Fruit fly (Drosophila melanogaster) whole organism, pupa: Measurements from ENCODE around the gene CG11454.

Source experiments
- CG10348 ChIP-seq: fragments of 200-800 bp; sonication (Bioruptor generic); IDR thresholded peaks from 2 replicates; pipeline ENCODE4 v1.3.6; 2022; ENCODE audit warnings: missing biosample characterization, missing genetic modification characterization
- CG15710 ChIP-seq: fragments of 200-800 bp; sonication (Bioruptor generic); optimal IDR thresholded peaks from 2 replicates; lab custom pipeline; 2018; ENCODE audit warnings: missing biosample characterization, mild to moderate bottlenecking, missing genetic modification characterization, moderate library complexity
- CG32121 ChIP-seq: fragments of 200-800 bp; sonication (Bioruptor generic); IDR thresholded peaks from 2 replicates; pipeline ENCODE4 v1.3.6; 2022; ENCODE audit warnings: missing biosample characterization, missing genetic modification characterization
- CG4496 ChIP-seq: fragments of 200-800 bp; sonication (Bioruptor generic); IDR thresholded peaks from 3 replicates; pipeline ENCODE4 v1.3.6; 2022; ENCODE audit warnings: missing biosample characterization, missing genetic modification characterization
- CG8159 ChIP-seq: fragments of 200-800 bp; sonication (Bioruptor generic); optimal IDR thresholded peaks from 3 replicates; lab custom pipeline; 2018; ENCODE audit warnings: missing biosample characterization, mild to moderate bottlenecking, missing genetic modification characterization, moderate library complexity
- CG9948 ChIP-seq: fragments of 200-800 bp; sonication (Bioruptor generic); optimal IDR thresholded peaks from 2 replicates; lab custom pipeline; 2018; ENCODE audit warnings: missing biosample characterization, mild to moderate bottlenecking, missing genetic modification characterization, moderate library complexity
- EcR ChIP-seq: fragments of 200-800 bp; sonication (Bioruptor generic); optimal IDR thresholded peaks from 3 replicates; lab custom pipeline; 2019; ENCODE audit warnings: missing biosample characterization, missing genetic modification characterization, mild to moderate bottlenecking, moderate library complexity, missing genetic modification reagents
- Pif1A ChIP-seq: fragments of 200-800 bp; sonication (Bioruptor generic); optimal IDR thresholded peaks from 3 replicates; lab custom pipeline; 2016; ENCODE audit warnings: missing biosample characterization, missing genetic modification characterization
- Snoo ChIP-seq: fragments of 200-800 bp; sonication (Bioruptor generic); optimal IDR thresholded peaks from 3 replicates; lab custom pipeline; 2017; ENCODE audit warnings: missing biosample characterization, mild to moderate bottlenecking, missing genetic modification characterization, inconsistent platforms
- fd96Ca ChIP-seq: fragments of 200-800 bp; sonication (Bioruptor generic); IDR thresholded peaks from 3 replicates; pipeline ENCODE4 v1.3.6; 2022; ENCODE audit warnings: missing biosample characterization, missing genetic modification characterization
- gl ChIP-seq: fragments of 200-800 bp; sonication (Bioruptor generic); optimal IDR thresholded peaks from 2 replicates; lab custom pipeline; 2018; ENCODE audit warnings: missing biosample characterization, mild to moderate bottlenecking, missing genetic modification characterization

dm6 chr2L:139610-140009, 3.5 kb upstream of the CG11454 start:
- TF ChIP-seq Pif1A (GFP tag; lab: Kevin White, UChicago) (no peak), Snoo (tag; lab: Kevin White, UChicago) (no peak), EcR (GFP tag; lab: Kevin White, UChicago) (no peak), CG9948 (tag; lab: Kevin White, UChicago) (no peak), CG8159 (tag; lab: Kevin White, UChicago) (no peak), gl (tag; lab: Kevin White, UChicago) (no peak), CG4496 (GFP tag; lab: Robert Waterston, UW) (no peak), CG15710 (tag; lab: Kevin White, UChicago) (no peak), CG10348 (GFP tag; lab: Robert Waterston, UW) (no peak), fd96Ca (GFP tag; lab: Robert Waterston, UW) (no peak), CG32121 (GFP tag; lab: Robert Waterston, UW) (no peak)
